Worm (Caenorhabditis elegans): Measurements from ENCODE around the gene vps-33.1.

- TF ChIP-seq ama-1 (optimal IDR thresholded peaks at IDR 0.05) = no peak
- peak; percentile 53; the same call in 1 of the 2 replicates for TF ChIP-seq T26A8.4 (GFP tag; IDR thresholded peaks at IDR 0.05)
- TF ChIP-seq snpc-4 (tag; optimal IDR thresholded peaks at IDR 0.05) = no peak
- no peak for TF ChIP-seq aly-2 (tag; optimal IDR thresholded peaks at IDR 0.05)
- no peak for TF ChIP-seq zip-11 (GFP tag; IDR thresholded peaks at IDR 0.05)
- TF ChIP-seq nhr-77 (tag; optimal IDR thresholded peaks at IDR 0.05) = peak; percentile 79
- no peak for TF ChIP-seq nhr-237 (tag; optimal IDR thresholded peaks at IDR 0.05)
- TF ChIP-seq skn-1 (tag; optimal IDR thresholded peaks at IDR 0.05) = no peak
- no peak for TF ChIP-seq ctbp-1 (GFP tag; IDR thresholded peaks at IDR 0.05)
- no peak for TF ChIP-seq jun-1 (tag; optimal IDR thresholded peaks at IDR 0.05)
- no peak for TF ChIP-seq ceh-82 (tag; optimal IDR thresholded peaks at IDR 0.05)
These were observed 48.8 kb downstream of the vps-33.1 start, which contains the start of gene sma-2 for ce11 chrIII:8749487-8749886.
